Worm (Caenorhabditis elegans) whole organism, L4 larva: ENCODE results near the gene exc-14.

ENCODE experiments used
- D1046.2 ChIP-seq: fragments of 200-800 bp; sonication (Bioruptor generic); IDR thresholded peaks from 2 replicates; pipeline ENCODE4 v1.3.6; 2022; ENCODE audit warnings: missing genetic modification characterization, missing compliant biosample characterization
- F10B5.3 ChIP-seq: sonication (generic microtip); optimal IDR thresholded peaks from 2 replicates; lab custom pipeline; 2016; ENCODE audit warnings: mild to moderate bottlenecking, missing genetic modification characterization, missing compliant biosample characterization
- F26F4.8 ChIP-seq: fragments of 200-800 bp; sonication (Bioruptor generic); conservative IDR thresholded peaks from 2 replicates; pipeline ENCODE4 v1.3.6; 2022; ENCODE audit warnings: missing genetic modification characterization, missing compliant biosample characterization
- Y5F2A.4 ChIP-seq: fragments of 200-800 bp; sonication (Bioruptor generic); optimal IDR thresholded peaks from 2 replicates; lab custom pipeline; 2018; ENCODE audit warnings: mild to moderate bottlenecking, missing genetic modification characterization, missing compliant biosample characterization
- ZK546.5 ChIP-seq, 2 experiments: sonication (generic microtip); optimal IDR thresholded peaks; 2 replicates each; lab custom pipeline; 2017; ENCODE audit warnings: missing biosample characterization in 2 of 2, missing genetic modification characterization in 2 of 2
- aha-1 ChIP-seq: fragments of 150-350 bp; peaks from one replicate; lab custom pipeline; 2014; ENCODE audit warnings: missing biosample characterization, missing genetic modification characterization
- aly-2 ChIP-seq: sonication (generic microtip); optimal IDR thresholded peaks from 2 replicates; lab custom pipeline; 2018; ENCODE audit warnings: missing biosample characterization, missing genetic modification characterization
- attf-4 ChIP-seq: sonication (generic microtip); optimal IDR thresholded peaks from 3 replicates; lab custom pipeline; 2017; ENCODE audit warnings: missing biosample characterization, missing genetic modification characterization
- ceh-28 ChIP-seq: fragments of 150-350 bp; optimal IDR thresholded peaks from 2 replicates; lab custom pipeline; 2014; ENCODE audit warnings: missing biosample characterization, missing genetic modification reagents, missing genetic modification characterization
- ceh-62 ChIP-seq: sonication (generic microtip); optimal IDR thresholded peaks from 2 replicates; lab custom pipeline; 2017; ENCODE audit warnings: missing biosample characterization, missing genetic modification characterization
- cey-2 ChIP-seq: sonication (generic microtip); optimal IDR thresholded peaks from 3 replicates; lab custom pipeline; 2017; ENCODE audit warnings: missing genetic modification characterization, mild to moderate bottlenecking, missing compliant biosample characterization, antibody characterized with exemption, borderline replicate concordance; ENCODE audit not compliant: insufficient read depth
- daf-16 ChIP-seq, 3 experiments: sonication (generic microtip); optimal IDR thresholded peaks; 2 replicates each; lab custom pipeline; 2016 to 2017; ENCODE audit warnings: missing genetic modification characterization in 3 of 3, missing genetic modification reagents in 3 of 3, mild to moderate bottlenecking in 2 of 3, missing compliant biosample characterization in 2 of 3, missing biosample characterization in 1 of 3, moderate library complexity in 1 of 3
- daf-19 ChIP-seq: fragments of 200-800 bp; sonication (Bioruptor generic); conservative IDR thresholded peaks from 2 replicates; pipeline ENCODE4 v1.3.6; 2022; ENCODE audit warnings: missing genetic modification characterization, missing compliant biosample characterization
- dmd-9 ChIP-seq: fragments of 200-800 bp; sonication (Bioruptor generic); IDR thresholded peaks from 2 replicates; pipeline ENCODE4 v1.3.6; 2022; ENCODE audit warnings: missing genetic modification reagents, missing genetic modification characterization, missing compliant biosample characterization
- dpl-1 ChIP-seq: fragments of 150-350 bp; optimal IDR thresholded peaks from 2 replicates; lab custom pipeline; 2014; ENCODE audit warnings: missing biosample characterization, missing genetic modification reagents, missing genetic modification characterization
- dve-1 ChIP-seq: sonication (generic microtip); optimal IDR thresholded peaks from 2 replicates; lab custom pipeline; 2017; ENCODE audit warnings: antibody characterized with exemption, mild to moderate bottlenecking, missing genetic modification characterization, missing compliant biosample characterization; ENCODE audit not compliant: insufficient read depth
- egl-27 ChIP-seq: sonication (generic microtip); optimal IDR thresholded peaks from 3 replicates; lab custom pipeline; 2017; ENCODE audit warnings: missing biosample characterization, missing genetic modification reagents, missing genetic modification characterization
- egl-43 ChIP-seq: fragments of 200-800 bp; sonication (Bioruptor generic); IDR thresholded peaks from 2 replicates; pipeline ENCODE4 v1.3.6; 2022; ENCODE audit warnings: missing genetic modification reagents, missing genetic modification characterization, missing compliant biosample characterization
- fkh-10 ChIP-seq: fragments of 150-350 bp; optimal IDR thresholded peaks from 2 replicates; lab custom pipeline; 2014; ENCODE audit warnings: missing biosample characterization, missing genetic modification reagents, missing genetic modification characterization
- gei-8 ChIP-seq: fragments of 200-800 bp; sonication (Bioruptor generic); optimal IDR thresholded peaks from 2 replicates; lab custom pipeline; 2018; ENCODE audit warnings: mild to moderate bottlenecking, missing genetic modification characterization, missing compliant biosample characterization
- lin-1 ChIP-seq: fragments of 200-800 bp; sonication (Bioruptor generic); IDR thresholded peaks from 2 replicates; pipeline ENCODE4 v1.3.6; 2022; ENCODE audit warnings: missing genetic modification reagents, missing genetic modification characterization, missing compliant biosample characterization
- lin-29 ChIP-seq: fragments of 200-800 bp; sonication (Bioruptor generic); IDR thresholded peaks from 2 replicates; pipeline ENCODE4 v1.3.6; 2022; ENCODE audit warnings: missing genetic modification reagents, missing genetic modification characterization, missing compliant biosample characterization
- madf-9 ChIP-seq: fragments of 200-800 bp; sonication (Bioruptor generic); conservative IDR thresholded peaks from 2 replicates; pipeline ENCODE4 v1.3.6; 2022; ENCODE audit warnings: missing genetic modification reagents, missing genetic modification characterization, missing compliant biosample characterization
- mep-1 ChIP-seq: fragments of 150-350 bp; sonication (generic microtip); optimal IDR thresholded peaks from 3 replicates; lab custom pipeline; 2014; ENCODE audit warnings: missing biosample characterization, missing genetic modification characterization
- nhr-11 ChIP-seq: fragments of 150-350 bp; optimal IDR thresholded peaks from 2 replicates; lab custom pipeline; 2014; ENCODE audit warnings: missing biosample characterization, missing genetic modification characterization
- nhr-111 ChIP-seq: fragments of 200-800 bp; sonication (Bioruptor generic); optimal IDR thresholded peaks from 2 replicates; lab custom pipeline; 2018; ENCODE audit warnings: mild to moderate bottlenecking, missing genetic modification characterization, missing compliant biosample characterization
- nhr-48 ChIP-seq: sonication (generic microtip); optimal IDR thresholded peaks from 2 replicates; lab custom pipeline; 2016; ENCODE audit warnings: mild to moderate bottlenecking, missing genetic modification characterization, missing compliant biosample characterization
- nhr-6 ChIP-seq: fragments of 150-350 bp; optimal IDR thresholded peaks from 2 replicates; lab custom pipeline; 2014; ENCODE audit warnings: missing biosample characterization, missing genetic modification characterization
- nhr-77 ChIP-seq: fragments of 150-350 bp; optimal IDR thresholded peaks from 2 replicates; lab custom pipeline; 2014; ENCODE audit warnings: missing biosample characterization, missing genetic modification characterization
- pqm-1 ChIP-seq: sonication (generic microtip); optimal IDR thresholded peaks from 2 replicates; lab custom pipeline; 2017; ENCODE audit warnings: missing biosample characterization, missing genetic modification characterization
- snpc-1.2 ChIP-seq: fragments of 200-800 bp; sonication (Bioruptor generic); IDR thresholded peaks from 2 replicates; pipeline ENCODE4 v1.3.6; 2022; ENCODE audit warnings: missing genetic modification reagents, missing genetic modification characterization, missing compliant biosample characterization
- snpc-4 ChIP-seq: fragments of 150-350 bp; optimal IDR thresholded peaks from 2 replicates; lab custom pipeline; 2014; ENCODE audit warnings: missing biosample characterization, missing genetic modification characterization
- spr-1 ChIP-seq: sonication (generic microtip); optimal IDR thresholded peaks from 2 replicates; lab custom pipeline; 2016; ENCODE audit warnings: mild to moderate bottlenecking, missing genetic modification characterization, missing compliant biosample characterization
- spr-3 ChIP-seq: fragments of 200-800 bp; sonication (Bioruptor generic); optimal IDR thresholded peaks from 2 replicates; lab custom pipeline; 2018; ENCODE audit warnings: mild to moderate bottlenecking, missing genetic modification characterization, missing compliant biosample characterization
- tag-97 ChIP-seq: fragments of 200-800 bp; sonication (Bioruptor generic); IDR thresholded peaks from 2 replicates; pipeline ENCODE4 v1.3.6; 2022; ENCODE audit warnings: missing genetic modification characterization, missing compliant biosample characterization
- tra-1 ChIP-seq: fragments of 200-800 bp; sonication (Bioruptor generic); IDR thresholded peaks from 2 replicates; pipeline ENCODE4 v1.3.6; 2022; ENCODE audit warnings: missing genetic modification reagents, missing genetic modification characterization, missing compliant biosample characterization
- unc-130 ChIP-seq: sonication (generic microtip); optimal IDR thresholded peaks from 2 replicates; lab custom pipeline; 2016; ENCODE audit warnings: missing genetic modification reagents, missing genetic modification characterization, missing compliant biosample characterization
- unc-39 ChIP-seq: sonication (generic microtip); optimal IDR thresholded peaks from 2 replicates; lab custom pipeline; 2017; ENCODE audit warnings: missing biosample characterization, missing genetic modification characterization
- unc-62 ChIP-seq, 3 experiments: fragments of 150-350 bp in 1 of 3; sonication (generic microtip); optimal IDR thresholded peaks in 2 of 3; peaks in 1 of 3; 1 replicate in 1 of 3; 2 replicates in 2 of 3; lab custom pipeline; 2014 to 2017; ENCODE audit warnings: missing biosample characterization in 3 of 3, missing genetic modification characterization in 3 of 3, missing genetic modification reagents in 3 of 3, missing genotype in 1 of 3
- zag-1 ChIP-seq: fragments of 150-350 bp; optimal IDR thresholded peaks from 2 replicates; lab custom pipeline; 2014; ENCODE audit warnings: missing biosample characterization, missing genetic modification characterization
- zip-11 ChIP-seq: fragments of 200-800 bp; sonication (Bioruptor generic); IDR thresholded peaks from 2 replicates; pipeline ENCODE4 v1.3.6; 2022; ENCODE audit warnings: missing genetic modification characterization, missing compliant biosample characterization
- zip-2 ChIP-seq: fragments of 150-350 bp; optimal IDR thresholded peaks from 2 replicates; lab custom pipeline; 2014; ENCODE audit warnings: missing biosample characterization, missing genetic modification characterization

Gene exc-14

DNA sequence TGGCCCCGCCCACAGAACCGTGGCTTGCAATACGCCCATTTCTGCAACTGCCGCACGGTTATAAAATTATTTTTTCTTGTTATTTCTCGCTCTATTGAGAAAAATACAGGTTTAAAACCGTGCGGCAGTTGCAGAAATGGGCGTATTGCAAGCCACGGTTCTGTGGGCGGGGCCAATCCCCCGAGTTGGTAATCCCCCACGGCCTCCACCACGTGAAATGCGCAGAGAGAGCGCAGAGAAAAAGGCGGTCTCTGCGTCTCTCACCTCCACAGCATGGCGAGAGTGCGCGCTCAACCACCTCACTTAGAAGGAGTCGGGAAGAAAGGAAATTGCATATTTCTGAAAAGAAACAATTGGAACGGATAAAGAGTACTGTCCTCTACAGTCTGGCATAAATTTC, 1.2 kb upstream of the exc-14 start (continued):
- TF ChIP-seq tra-1, result peak; percentile 92

- no peak for TF ChIP-seq aly-2 (tag; lab: Kevin White, UChicago)
- no peak for TF ChIP-seq nhr-77 (tag; lab: Kevin White, UChicago)
- TF ChIP-seq egl-27 (tag; lab: Kevin White, UChicago), result no peak
- no peak for TF ChIP-seq ceh-62 (tag; lab: Kevin White, UChicago)
- TF ChIP-seq cey-2, result no peak
- no peak for TF ChIP-seq attf-4
- no peak for TF ChIP-seq daf-19 (GFP tag; lab: Robert Waterston, UW)
- TF ChIP-seq snpc-4 (tag; lab: Kevin White, UChicago), result no peak
- no peak for TF ChIP-seq nhr-48 (tag; lab: Kevin White, UChicago)
- TF ChIP-seq nhr-11 (tag; lab: Kevin White, UChicago), result no peak
- TF ChIP-seq dmd-9 (GFP tag; lab: Robert Waterston, UW), result no peak
- no peak for TF ChIP-seq F26F4.8
- no peak for TF ChIP-seq F10B5.3 (tag; lab: Kevin White, UChicago)
- TF ChIP-seq snpc-1.2 (GFP tag; lab: Robert Waterston, UW), result no peak
- TF ChIP-seq madf-9 (GFP tag; lab: Robert Waterston, UW), result no peak
- no peak for TF ChIP-seq spr-1 (tag; lab: Kevin White, UChicago)
These were observed 555 bp upstream of the exc-14 start for ce11 chrV:5046558-5046957.

DNA sequence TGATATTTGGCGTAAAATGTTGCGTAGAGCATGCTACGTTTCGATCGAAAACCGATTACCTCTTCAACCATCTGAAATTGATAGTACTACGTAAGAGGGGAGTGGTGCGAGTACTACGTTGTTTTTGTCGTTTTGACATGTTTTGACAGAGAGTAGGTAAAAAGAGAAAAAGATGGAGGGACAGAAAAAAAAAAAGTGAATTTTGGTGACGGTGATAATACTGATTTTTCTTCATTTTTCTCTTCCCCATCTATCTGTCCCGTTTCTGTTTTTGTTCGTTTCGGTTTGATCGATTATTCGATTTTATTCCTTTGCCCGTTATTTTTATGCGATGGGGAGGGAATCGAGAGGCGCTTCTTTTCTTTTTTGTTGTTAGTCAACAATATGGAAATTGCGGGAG, 5.1 kb downstream of the exc-14 start, which contains the start of gene K11D12.8:
TSS of gene K11D12.8 (minus strand) at position 77 of the 400 bp plus-strand sequence.
- no peak for TF ChIP-seq unc-39 (tag; lab: Kevin White, UChicago)
- peak in 1 of 2 experiments; percentile 77 for TF ChIP-seq unc-62 (GFP tag; optimal IDR thresholded peaks at IDR 0.05 in 1 of 2; lab: Kevin White, UChicago)
- TF ChIP-seq unc-62 (tag; optimal IDR thresholded peaks at IDR 0.05; lab: Kevin White, UChicago), result no peak
- no peak for TF ChIP-seq nhr-6 (tag; lab: Kevin White, UChicago)
- no peak for TF ChIP-seq fkh-10 (GFP tag; lab: Kevin White, UChicago)
- no peak for TF ChIP-seq zag-1 (tag; lab: Kevin White, UChicago)
- TF ChIP-seq gei-8 (GFP tag; lab: Kevin White, UChicago), result no peak
- no peak for TF ChIP-seq lin-29

DNA sequence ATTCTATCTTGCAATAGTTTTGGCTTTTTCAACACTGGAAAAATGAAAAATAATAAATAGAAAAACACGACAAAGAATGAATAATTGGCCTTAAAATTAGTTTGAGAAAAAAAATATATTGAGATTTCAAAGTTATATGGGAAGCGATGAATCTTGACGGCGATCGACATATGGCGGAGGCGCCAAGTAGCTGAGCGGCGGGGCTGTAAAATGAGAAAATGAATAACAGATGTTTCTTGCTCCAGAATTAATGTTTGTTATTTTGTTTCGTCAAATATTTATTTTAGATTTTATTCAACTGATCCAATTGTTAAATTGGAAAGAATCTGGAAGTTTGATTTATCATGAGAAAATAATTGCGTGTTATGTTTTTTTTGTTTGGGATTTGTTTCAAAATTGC, 6.4 kb downstream of the exc-14 start, which contains the start of gene K11D12.11:
TSS of gene K11D12.11 (minus strand) at position 42 of the 400 bp plus-strand sequence.
- no peak for TF ChIP-seq daf-16 (GFP tag; optimal IDR thresholded peaks at IDR 0.05; lab: Kevin White, UChicago)
- no peak for TF ChIP-seq daf-16 (tag; optimal IDR thresholded peaks at IDR 0.05; lab: Kevin White, UChicago)
- TF ChIP-seq unc-130 (GFP tag; lab: Kevin White, UChicago), result no peak

- TF ChIP-seq nhr-111 (GFP tag; lab: Kevin White, UChicago) (no peak), spr-3 (no peak), Y5F2A.4 (GFP tag; lab: Kevin White, UChicago) (no peak), unc-62 (GFP tag; optimal IDR thresholded peaks at IDR 0.05 in 1 of 2; lab: Kevin White, UChicago) (peak in 1 of 2 experiments; percentile 81), unc-62 (tag; optimal IDR thresholded peaks at IDR 0.05; lab: Kevin White, UChicago) (no peak), aha-1 (tag; lab: Kevin White, UChicago) (no peak), dpl-1 (GFP tag; lab: Kevin White, UChicago) (no peak)
These were observed 7.6 kb downstream of the exc-14 start for ce11 chrV:5038449-5038848.

- TF ChIP-seq egl-43 (GFP tag; lab: Robert Waterston, UW) (no peak), D1046.2 (GFP tag; lab: Robert Waterston, UW) (no peak), ceh-28 (tag; lab: Kevin White, UChicago) (no peak), ZK546.5 (tag; optimal IDR thresholded peaks at IDR 0.05; lab: Kevin White, UChicago) (no peak), pqm-1 (tag; lab: Kevin White, UChicago) (no peak), dve-1 (tag; lab: Kevin White, UChicago) (no peak), Y5F2A.4 (GFP tag; lab: Kevin White, UChicago) (no peak), unc-130 (GFP tag; lab: Kevin White, UChicago) (no peak), zip-2 (tag; lab: Kevin White, UChicago) (no peak), zag-1 (tag; lab: Kevin White, UChicago) (no peak), daf-16 (GFP tag; optimal IDR thresholded peaks at IDR 0.05; lab: Kevin White, UChicago) (no peak), daf-16 (tag; optimal IDR thresholded peaks at IDR 0.05; lab: Kevin White, UChicago) (no peak), lin-1 (GFP tag; lab: Robert Waterston, UW) (no peak), tag-97 (no peak), zip-11 (no peak), unc-62 (GFP tag; optimal IDR thresholded peaks at IDR 0.05 in 1 of 2; lab: Kevin White, UChicago) (no peak), unc-62 (tag; optimal IDR thresholded peaks at IDR 0.05; lab: Kevin White, UChicago) (no peak), mep-1 (tag; lab: Kevin White, UChicago) (no peak)
These were observed 9.6 kb downstream of the exc-14 start, which contains the start of gene K11D12.7 for ce11 chrV:5036364-5036763. Gene K11D12.7 (minus strand): TSS chrV:5036464.
